Worm (Caenorhabditis elegans): ENCODE measurements around the gene ZC443.4.

The ZC443.4 gene

DNA sequence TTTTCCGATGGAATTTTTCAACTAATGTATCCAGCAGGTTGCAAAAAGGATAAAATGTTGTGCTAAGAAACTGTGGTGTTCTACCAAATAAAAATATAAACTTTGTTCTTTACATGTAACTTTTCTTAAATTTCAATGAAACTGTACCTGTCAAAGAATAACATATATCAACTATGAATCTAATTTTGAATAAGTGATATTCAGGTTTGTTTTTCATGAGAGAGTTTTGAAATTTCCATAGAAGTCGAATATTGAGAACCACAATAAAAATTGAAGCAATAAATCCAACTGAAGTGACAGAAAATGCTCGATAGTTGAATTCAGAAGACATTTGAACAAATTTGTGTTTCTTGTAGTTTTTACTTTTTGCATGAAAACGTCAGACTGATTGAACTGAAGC is 29.5 kb downstream of the ZC443.4 start, which contains the start of gene srbc-43:
Gene srbc-43, minus strand, starts transcription at position 331 of the 400 bp plus-strand sequence.
- no peak for TF ChIP-seq egl-13 (tag; optimal IDR thresholded peaks at IDR 0.05)
- peak; percentile 7 for TF ChIP-seq elt-2 (tag; optimal IDR thresholded peaks at IDR 0.05)

ce11 chrV:12788451-12788850 is 31.2 kb downstream of the ZC443.4 start, which contains the start of gene srbc-44:
Gene srbc-44 (minus strand): TSS chrV:12788551.
- TF ChIP-seq nhr-237 (tag; optimal IDR thresholded peaks at IDR 0.05) (no peak), mdl-1 (tag; optimal IDR thresholded peaks at IDR 0.05) (no peak), nhr-47 (tag; optimal IDR thresholded peaks at IDR 0.05) (no peak), nhr-28 (tag; optimal IDR thresholded peaks at IDR 0.05) (no peak), xbp-1 (tag; optimal IDR thresholded peaks at IDR 0.05) (no peak), C04F5.9 (tag; optimal IDR thresholded peaks at IDR 0.05) (no peak), zip-4 (GFP tag; optimal IDR thresholded peaks at IDR 0.05) (no peak), skn-1 (tag; optimal IDR thresholded peaks at IDR 0.05) (no peak), pag-3 (tag; optimal IDR thresholded peaks at IDR 0.05; ENCODE audit: borderline replicate concordance, insufficient read depth) (no peak), nhr-19 (GFP tag; conservative IDR thresholded peaks at IDR 0.05) (no peak), unc-62 (GFP tag; optimal IDR thresholded peaks at IDR 0.05) (no peak), fkh-10 (GFP tag; optimal IDR thresholded peaks at IDR 0.05) (no peak), dpl-1 (GFP tag; optimal IDR thresholded peaks at IDR 0.05) (no peak), ceh-90 (tag; optimal IDR thresholded peaks at IDR 0.05) (no peak), jun-1 (tag; optimal IDR thresholded peaks at IDR 0.05) (no peak)

DNA sequence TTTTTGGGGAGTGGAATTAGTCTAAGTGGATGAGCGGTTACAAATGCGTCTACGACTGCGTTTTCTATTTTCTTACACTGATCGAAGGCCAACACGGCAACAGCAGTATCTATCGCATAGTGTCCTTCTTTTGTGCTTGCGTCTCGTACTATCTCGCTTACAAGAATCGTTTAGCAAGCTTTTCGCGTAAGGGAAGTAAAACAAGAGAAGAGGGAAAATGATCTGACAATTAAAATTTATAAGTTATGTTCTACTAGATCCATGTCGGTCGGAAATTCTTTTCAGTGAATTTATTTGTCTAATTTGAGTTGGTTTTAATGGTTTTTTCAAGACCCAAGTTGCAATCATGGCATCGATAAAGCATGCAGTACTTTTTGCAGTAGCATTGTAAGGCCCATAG is 32.7 kb downstream of the ZC443.4 start, which contains the start of gene fkb-4:
Gene fkb-4, minus strand, starts transcription at position 101 of the 400 bp plus-strand sequence.
- TF ChIP-seq nhr-11 (tag; optimal IDR thresholded peaks at IDR 0.05): no peak
- no peak for TF ChIP-seq lin-13 (GFP tag; optimal IDR thresholded peaks at IDR 0.05)
- TF ChIP-seq vab-15 (tag; optimal IDR thresholded peaks at IDR 0.05): no peak
- no peak for TF ChIP-seq fkh-4 (tag; optimal IDR thresholded peaks at IDR 0.05; ENCODE audit: borderline replicate concordance)
- TF ChIP-seq ztf-4 (tag; optimal IDR thresholded peaks at IDR 0.05): no peak
- TF ChIP-seq blmp-1 (tag; optimal IDR thresholded peaks at IDR 0.05): peak; percentile 35
- no peak for TF ChIP-seq ama-1 (optimal IDR thresholded peaks at IDR 0.05)

DNA sequence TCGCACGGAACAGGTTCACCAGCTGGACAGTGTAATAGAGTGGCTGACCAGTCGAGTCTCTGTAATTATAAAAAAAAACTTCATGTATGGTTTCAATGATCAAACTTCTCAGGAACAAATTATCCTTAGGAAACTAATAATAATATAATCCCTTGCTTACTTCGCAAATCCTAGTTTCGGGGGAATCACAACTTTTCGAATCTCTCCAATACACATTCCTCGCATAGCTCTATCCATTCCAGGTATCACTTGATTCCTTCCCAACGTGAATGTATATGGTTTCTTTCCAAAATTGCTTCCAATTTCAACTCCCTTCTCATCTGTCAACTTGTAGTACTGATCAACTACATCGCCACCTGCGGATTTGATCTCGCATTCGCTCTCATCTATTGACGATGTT is 33.3 kb downstream of the ZC443.4 start:
- TF ChIP-seq dsc-1 (tag; optimal IDR thresholded peaks at IDR 0.05): peak; percentile 59
- TF ChIP-seq snpc-4 (tag; optimal IDR thresholded peaks at IDR 0.05): no peak
- no peak for TF ChIP-seq alr-1 (tag; optimal IDR thresholded peaks at IDR 0.05; ENCODE audit: borderline replicate concordance)
- TF ChIP-seq lin-15B (tag; optimal IDR thresholded peaks at IDR 0.05): no peak
- no peak for TF ChIP-seq hpl-2 (GFP tag; optimal IDR thresholded peaks at IDR 0.05)
- TF ChIP-seq nhr-90 (tag; optimal IDR thresholded peaks at IDR 0.05; ENCODE audit: poor library complexity): no peak
- TF ChIP-seq pax-3 (tag; optimal IDR thresholded peaks at IDR 0.05): peak; percentile 68

ce11 chrV:12784861-12785260 is 34.8 kb downstream of the ZC443.4 start, which contains the start of gene sre-20:
Gene sre-20 (minus strand): TSS chrV:12784961.
- TF ChIP-seq nhr-28 (tag; optimal IDR thresholded peaks at IDR 0.05) (no peak), unc-130 (tag; optimal IDR thresholded peaks at IDR 0.05) (no peak), dsc-1 (tag; optimal IDR thresholded peaks at IDR 0.05) (no peak), ceh-63 (GFP tag; optimal IDR thresholded peaks at IDR 0.05) (no peak), hpl-2 (GFP tag; optimal IDR thresholded peaks at IDR 0.05) (no peak), hlh-17 (GFP tag; optimal IDR thresholded peaks at IDR 0.05; ENCODE audit: borderline replicate concordance) (no peak), nhr-11 (tag; optimal IDR thresholded peaks at IDR 0.05) (no peak), fkh-8 (tag; optimal IDR thresholded peaks at IDR 0.05) (peak; percentile 7), unc-86 (tag; optimal IDR thresholded peaks at IDR 0.05) (no peak), skn-1 (tag; optimal IDR thresholded peaks at IDR 0.05) (no peak), efl-1 (optimal IDR thresholded peaks at IDR 0.05) (no peak), efl-1 (GFP tag; optimal IDR thresholded peaks at IDR 0.05 in 1 of 2) (no peak), pax-3 (tag; optimal IDR thresholded peaks at IDR 0.05) (peak; percentile 41), vab-15 (tag; optimal IDR thresholded peaks at IDR 0.05) (no peak)
